Worm (Caenorhabditis elegans) whole organism, L4 larva: Measurements from ENCODE around the gene F49H6.17.

ENCODE experiments used
- D1046.2 ChIP-seq: fragments of 200-800 bp; sonication (Bioruptor generic); IDR thresholded peaks from 2 replicates; pipeline ENCODE4 v1.3.6; 2022; ENCODE audit warnings: missing genetic modification characterization, missing compliant biosample characterization
- ZK546.5 ChIP-seq, 2 experiments: sonication (generic microtip); optimal IDR thresholded peaks; 2 replicates each; lab custom pipeline; 2017; ENCODE audit warnings: missing biosample characterization in 2 of 2, missing genetic modification characterization in 2 of 2
- aha-1 ChIP-seq: fragments of 150-350 bp; peaks from one replicate; lab custom pipeline; 2014; ENCODE audit warnings: missing biosample characterization, missing genetic modification characterization
- ama-1 ChIP-seq: fragments of 150-350 bp; optimal IDR thresholded peaks from 2 replicates; lab custom pipeline; 2014; ENCODE audit warnings: inconsistent platforms, mixed read lengths
- dve-1 ChIP-seq: sonication (generic microtip); optimal IDR thresholded peaks from 2 replicates; lab custom pipeline; 2017; ENCODE audit warnings: antibody characterized with exemption, mild to moderate bottlenecking, missing genetic modification characterization, missing compliant biosample characterization; ENCODE audit not compliant: insufficient read depth
- madf-9 ChIP-seq: fragments of 200-800 bp; sonication (Bioruptor generic); conservative IDR thresholded peaks from 2 replicates; pipeline ENCODE4 v1.3.6; 2022; ENCODE audit warnings: missing genetic modification reagents, missing genetic modification characterization, missing compliant biosample characterization
- nhr-102 ChIP-seq: sonication (generic microtip); optimal IDR thresholded peaks from 2 replicates; lab custom pipeline; 2016; ENCODE audit warnings: mild to moderate bottlenecking, missing genetic modification characterization, moderate library complexity, missing compliant biosample characterization
- nhr-237 ChIP-seq: sonication (generic microtip); optimal IDR thresholded peaks from 2 replicates; lab custom pipeline; 2017; ENCODE audit warnings: missing biosample characterization, missing genetic modification characterization
- nhr-28 ChIP-seq: fragments of 150-350 bp; optimal IDR thresholded peaks from 2 replicates; lab custom pipeline; 2014; ENCODE audit warnings: missing biosample characterization, missing genetic modification characterization
- pqm-1 ChIP-seq: sonication (generic microtip); optimal IDR thresholded peaks from 2 replicates; lab custom pipeline; 2017; ENCODE audit warnings: missing biosample characterization, missing genetic modification characterization
- skn-1 ChIP-seq: fragments of 150-350 bp; optimal IDR thresholded peaks from 2 replicates; lab custom pipeline; 2014; ENCODE audit warnings: missing biosample characterization, missing genetic modification characterization
- snpc-4 ChIP-seq: fragments of 150-350 bp; optimal IDR thresholded peaks from 2 replicates; lab custom pipeline; 2014; ENCODE audit warnings: missing biosample characterization, missing genetic modification characterization
- unc-130 ChIP-seq: sonication (generic microtip); optimal IDR thresholded peaks from 2 replicates; lab custom pipeline; 2016; ENCODE audit warnings: missing genetic modification reagents, missing genetic modification characterization, missing compliant biosample characterization

ce11 chrV:17035850-17036249 lies 16.1 kb downstream of the F49H6.17 start, which contains the start of gene srz-94:
- TF ChIP-seq snpc-4 (tag; lab: Kevin White, UChicago), result no peak
- TF ChIP-seq dve-1 (tag; lab: Kevin White, UChicago), result no peak
- no peak for TF ChIP-seq unc-130 (GFP tag; lab: Kevin White, UChicago)
- TF ChIP-seq nhr-102 (tag; lab: Kevin White, UChicago), result no peak
- TF ChIP-seq ama-1 (lab: Kevin White, UChicago), result no peak
- no peak for TF ChIP-seq D1046.2 (GFP tag; lab: Robert Waterston, UW)
- TF ChIP-seq aha-1 (tag; lab: Kevin White, UChicago), result no peak
- no peak for TF ChIP-seq nhr-28 (tag; lab: Kevin White, UChicago)
- no peak for TF ChIP-seq skn-1 (tag; lab: Kevin White, UChicago)
- TF ChIP-seq madf-9 (GFP tag; lab: Robert Waterston, UW), result no peak
- TF ChIP-seq pqm-1 (tag; lab: Kevin White, UChicago), result no peak
- no peak for TF ChIP-seq ZK546.5 (tag; optimal IDR thresholded peaks at IDR 0.05; lab: Kevin White, UChicago)
- TF ChIP-seq nhr-237 (tag; lab: Kevin White, UChicago), result no peak
